Fruit fly (Drosophila melanogaster) Kc167 (cell line): Measurements from ENCODE around the gene Grp170.

Experiments
- Myc ChIP-seq: fragments of >200 bp; optimal IDR thresholded peaks from 2 replicates; lab custom pipeline; 2017; ENCODE audit warnings: missing external identifiers
- Sin3A ChIP-seq: fragments of >200 bp; optimal IDR thresholded peaks from 2 replicates; lab custom pipeline; 2018; ENCODE audit warnings: missing external identifiers
- h ChIP-seq: fragments of >200 bp; optimal IDR thresholded peaks from 3 replicates; lab custom pipeline; 2018; ENCODE audit warnings: missing external identifiers
- insv ChIP-seq: fragments of >200 bp; optimal IDR thresholded peaks from 3 replicates; lab custom pipeline; 2018; ENCODE audit warnings: missing external identifiers
- psq ChIP-seq: fragments of >200 bp; optimal IDR thresholded peaks from 2 replicates; lab custom pipeline; 2017; ENCODE audit warnings: missing external identifiers
- ttk ChIP-seq: sonication (Bioruptor generic); optimal IDR thresholded peaks from 2 replicates; lab custom pipeline; 2017; ENCODE audit warnings: missing external identifiers

Grp170 gene

dm6 chrX:2274704-2275199, at the start of gene Grp170:
Gene Grp170, minus strand, starts transcription at chrX:2275068.
- TF ChIP-seq Myc (lab: Kevin White, UChicago), result no peak
- TF ChIP-seq psq (lab: Kevin White, UChicago), result no peak
- no peak for TF ChIP-seq insv (lab: Kevin White, UChicago)
- no peak for TF ChIP-seq Sin3A (lab: Kevin White, UChicago)
- no peak for TF ChIP-seq ttk (lab: Kevin White, UChicago)
- no peak for TF ChIP-seq h

dm6 chrX:2323661-2324293, 48.9 kb upstream of the Grp170 start:
- TF ChIP-seq Myc (lab: Kevin White, UChicago) (no peak), ttk (lab: Kevin White, UChicago) (no peak), psq (lab: Kevin White, UChicago) (no peak), insv (lab: Kevin White, UChicago) (no peak), Sin3A (lab: Kevin White, UChicago) (no peak), h (no peak)

dm6 chrX:2321900-2322555, 47.2 kb upstream of the Grp170 start:
- TF ChIP-seq Sin3A (lab: Kevin White, UChicago) (no peak), insv (lab: Kevin White, UChicago) (no peak), h (no peak), ttk (lab: Kevin White, UChicago) (no peak), Myc (lab: Kevin White, UChicago) (no peak), psq (lab: Kevin White, UChicago) (no peak)

- no peak for TF ChIP-seq Myc (lab: Kevin White, UChicago)
- TF ChIP-seq psq (lab: Kevin White, UChicago), result no peak
- no peak for TF ChIP-seq insv (lab: Kevin White, UChicago)
- TF ChIP-seq ttk (lab: Kevin White, UChicago), result no peak
- TF ChIP-seq Sin3A (lab: Kevin White, UChicago), result no peak
- no peak for TF ChIP-seq h
Measured at dm6 chrX:2320892-2321291, 46.0 kb upstream of the Grp170 start.

- TF ChIP-seq Myc (lab: Kevin White, UChicago) (no peak), Sin3A (lab: Kevin White, UChicago) (no peak), insv (lab: Kevin White, UChicago) (no peak), psq (lab: Kevin White, UChicago) (no peak), ttk (lab: Kevin White, UChicago) (no peak), h (no peak)
Measured at dm6 chrX:2319783-2320182, 44.9 kb upstream of the Grp170 start.

dm6 chrX:2318369-2318768, 43.5 kb upstream of the Grp170 start:
- no peak for TF ChIP-seq insv (lab: Kevin White, UChicago)
- TF ChIP-seq ttk (lab: Kevin White, UChicago), result no peak
- no peak for TF ChIP-seq Sin3A (lab: Kevin White, UChicago)
- TF ChIP-seq Myc (lab: Kevin White, UChicago), result no peak
- no peak for TF ChIP-seq psq (lab: Kevin White, UChicago)
- no peak for TF ChIP-seq h

dm6 chrX:2317347-2317832, 42.5 kb upstream of the Grp170 start:
- TF ChIP-seq psq (lab: Kevin White, UChicago), result no peak
- TF ChIP-seq h, result no peak
- no peak for TF ChIP-seq ttk (lab: Kevin White, UChicago)
- no peak for TF ChIP-seq insv (lab: Kevin White, UChicago)
- TF ChIP-seq Myc (lab: Kevin White, UChicago), result no peak
- no peak for TF ChIP-seq Sin3A (lab: Kevin White, UChicago)

- TF ChIP-seq Myc (lab: Kevin White, UChicago) (no peak), psq (lab: Kevin White, UChicago) (no peak), h (no peak), ttk (lab: Kevin White, UChicago) (no peak), Sin3A (lab: Kevin White, UChicago) (no peak), insv (lab: Kevin White, UChicago) (no peak)
Measured at dm6 chrX:2308403-2308965, 33.6 kb upstream of the Grp170 start.

dm6 chrX:2307564-2307963, 32.7 kb upstream of the Grp170 start:
- TF ChIP-seq insv (lab: Kevin White, UChicago) (no peak), psq (lab: Kevin White, UChicago) (no peak), Myc (lab: Kevin White, UChicago) (no peak), Sin3A (lab: Kevin White, UChicago) (no peak), ttk (lab: Kevin White, UChicago) (no peak), h (no peak)

- TF ChIP-seq ttk (lab: Kevin White, UChicago), result no peak
- TF ChIP-seq h, result no peak
- no peak for TF ChIP-seq Sin3A (lab: Kevin White, UChicago)
- no peak for TF ChIP-seq Myc (lab: Kevin White, UChicago)
- TF ChIP-seq psq (lab: Kevin White, UChicago), result no peak
Measured at dm6 chrX:2306760-2307159, 31.9 kb upstream of the Grp170 start.

dm6 chrX:2306307-2306706, 31.4 kb upstream of the Grp170 start:
- no peak for TF ChIP-seq Sin3A (lab: Kevin White, UChicago)
